Fruit fly (Drosophila melanogaster): ENCODE results near the gene CG32563.

Gene CG32563

dm6 chrX:17160396-17161040 is 47.7 kb upstream of the CG32563 start (continued):
- no peak for TF ChIP-seq Kr (GFP tag; optimal IDR thresholded peaks at IDR 0.05)
- TF ChIP-seq TFAM (GFP tag; optimal IDR thresholded peaks at IDR 0.05) = no peak
- TF ChIP-seq CG10431 (GFP tag; optimal IDR thresholded peaks at IDR 0.05) = no peak
- TF ChIP-seq Trl (optimal IDR thresholded peaks at IDR 0.05) = peak; percentile 56 to 79
- TF ChIP-seq Trl (GFP tag; optimal IDR thresholded peaks at IDR 0.05) = no peak
- TF ChIP-seq CG4820 (GFP tag; optimal IDR thresholded peaks at IDR 0.05) = no peak
- TF ChIP-seq Spps (tag; optimal IDR thresholded peaks at IDR 0.05) = no peak
- TF ChIP-seq MESR4 (GFP tag; optimal IDR thresholded peaks at IDR 0.05) = no peak
- TF ChIP-seq hb (GFP tag; IDR thresholded peaks at IDR 0.05; ENCODE audit: partially characterized antibody) = no peak
- TF ChIP-seq yki (optimal IDR thresholded peaks at IDR 0.05) = no peak
- no peak for TF ChIP-seq sisA (GFP tag; IDR thresholded peaks at IDR 0.05)
- TF ChIP-seq her (GFP tag; optimal IDR thresholded peaks at IDR 0.05) = no peak
- peak; percentile 14 for TF ChIP-seq kni (GFP tag; optimal IDR thresholded peaks at IDR 0.05)
- TF ChIP-seq ind (GFP tag; optimal IDR thresholded peaks at IDR 0.05) = no peak
- no peak for TF ChIP-seq scrt (GFP tag; optimal IDR thresholded peaks at IDR 0.05)
- TF ChIP-seq Fer3 (tag; optimal IDR thresholded peaks at IDR 0.05) = no peak
- TF ChIP-seq wdn (GFP tag; IDR thresholded peaks at IDR 0.05) = no peak
- TF ChIP-seq CG2889 (GFP tag; IDR thresholded peaks at IDR 0.05) = no peak
- no peak for TF ChIP-seq Dref (GFP tag; IDR thresholded peaks at IDR 0.05)
- no peak for TF ChIP-seq CG4424 (GFP tag; optimal IDR thresholded peaks at IDR 0.05)
- TF ChIP-seq grn (GFP tag; optimal IDR thresholded peaks at IDR 0.05) = no peak
- no peak for TF ChIP-seq CG31388 (GFP tag; optimal IDR thresholded peaks at IDR 0.05)
- TF ChIP-seq CTCF (GFP tag; optimal IDR thresholded peaks at IDR 0.05) = no peak
- no peak for TF ChIP-seq tll (GFP tag; optimal IDR thresholded peaks at IDR 0.05)
- TF ChIP-seq gcm2 (GFP tag; optimal IDR thresholded peaks at IDR 0.05) = no peak
- TF ChIP-seq CG2202 (tag; optimal IDR thresholded peaks at IDR 0.05) = no peak
- peak; percentile 98 for TF ChIP-seq CG4360 (GFP tag; IDR thresholded peaks at IDR 0.05)
- TF ChIP-seq Jarid2 (GFP tag; optimal IDR thresholded peaks at IDR 0.05) = no peak
- TF ChIP-seq CG12071 (GFP tag; optimal IDR thresholded peaks at IDR 0.05) = no peak
- no peak for TF ChIP-seq lbe (GFP tag; optimal IDR thresholded peaks at IDR 0.05)
- TF ChIP-seq dimm (GFP tag; IDR thresholded peaks at IDR 0.05) = no peak
- no peak for TF ChIP-seq ems (GFP tag; optimal IDR thresholded peaks at IDR 0.05)
- no peak for TF ChIP-seq cas (GFP tag; IDR thresholded peaks at IDR 0.05)
- peak; percentile 9 for TF ChIP-seq cg (GFP tag; optimal IDR thresholded peaks at IDR 0.05)
- TF ChIP-seq Oaz (GFP tag; IDR thresholded peaks at IDR 0.05) = no peak
- TF ChIP-seq ash1 (GFP tag; optimal IDR thresholded peaks at IDR 0.05) = no peak
- no peak for TF ChIP-seq CG11504 (tag; optimal IDR thresholded peaks at IDR 0.05)
- no peak for TF ChIP-seq Sox100B (GFP tag; optimal IDR thresholded peaks at IDR 0.05)
- TF ChIP-seq Ssrp (tag; optimal IDR thresholded peaks at IDR 0.05) = no peak
- no peak for TF ChIP-seq zfh2 (GFP tag; optimal IDR thresholded peaks at IDR 0.05)
- TF ChIP-seq Abd-B (GFP tag; optimal IDR thresholded peaks at IDR 0.05) = no peak
- no peak for TF ChIP-seq CG4282 (GFP tag; optimal IDR thresholded peaks at IDR 0.05)
- no peak for TF ChIP-seq wor (GFP tag; IDR thresholded peaks at IDR 0.05)
- no peak for TF ChIP-seq E2f1 (GFP tag; IDR thresholded peaks at IDR 0.05)
- no peak for TF ChIP-seq E2f2 (GFP tag; IDR thresholded peaks at IDR 0.05)
- no peak for TF ChIP-seq CG33213 (GFP tag; optimal IDR thresholded peaks at IDR 0.05)
- peak; percentile 78 for TF ChIP-seq CG1832 (GFP tag; optimal IDR thresholded peaks at IDR 0.05)
- TF ChIP-seq repo (GFP tag; optimal IDR thresholded peaks at IDR 0.05) = no peak
- no peak for TF ChIP-seq Ptx1 (GFP tag; IDR thresholded peaks at IDR 0.05)
- no peak for TF ChIP-seq Ravus (GFP tag; IDR thresholded peaks at IDR 0.05)
- no peak for TF ChIP-seq Fer1 (GFP tag; optimal IDR thresholded peaks at IDR 0.05)
- no peak for TF ChIP-seq CG11696 (GFP tag; IDR thresholded peaks at IDR 0.05)
- TF ChIP-seq br (optimal IDR thresholded peaks at IDR 0.05) = no peak
- no peak for TF ChIP-seq trem (tag; optimal IDR thresholded peaks at IDR 0.05)
